Fruit fly (Drosophila melanogaster) whole organism, embryonic: ENCODE data around the gene CCDC53.

ENCODE experiments used
- Abd-B ChIP-seq: fragments of 200-800 bp; sonication (Bioruptor generic); optimal IDR thresholded peaks from 2 replicates; lab custom pipeline; 2018; ENCODE audit warnings: missing biosample characterization, mild to moderate bottlenecking, missing genetic modification characterization, moderate library complexity
- B-H1 ChIP-seq: fragments of 200-800 bp; sonication (Bioruptor generic); IDR thresholded peaks from 3 replicates; pipeline ENCODE4 v1.3.6; 2022; ENCODE audit warnings: missing biosample characterization, missing genetic modification characterization
- CG12104 ChIP-seq: fragments of 200-800 bp; sonication (Bioruptor generic); optimal IDR thresholded peaks from 3 replicates; lab custom pipeline; 2016; ENCODE audit warnings: missing biosample characterization, missing genetic modification characterization
- CG12299 ChIP-seq: fragments of 200-800 bp; sonication (Bioruptor generic); optimal IDR thresholded peaks from 2 replicates; lab custom pipeline; 2018; ENCODE audit warnings: missing biosample characterization, mild to moderate bottlenecking, missing genetic modification characterization
- CG12659 ChIP-seq: fragments of 200-800 bp; sonication (Bioruptor generic); optimal IDR thresholded peaks from 3 replicates; lab custom pipeline; 2017; ENCODE audit warnings: mild to moderate bottlenecking, missing biosample characterization, missing genetic modification reagents, missing genetic modification characterization
- CG15011 ChIP-seq: fragments of 200-800 bp; sonication (Bioruptor generic); optimal IDR thresholded peaks from 3 replicates; lab custom pipeline; 2018; ENCODE audit warnings: missing biosample characterization, mild to moderate bottlenecking, missing genetic modification characterization
- CG15601 ChIP-seq: fragments of 200-800 bp; sonication (Bioruptor generic); optimal IDR thresholded peaks from 3 replicates; lab custom pipeline; 2019; ENCODE audit warnings: missing biosample characterization, mild to moderate bottlenecking, missing genetic modification characterization, moderate library complexity
- CG1602 ChIP-seq: fragments of 200-800 bp; sonication (Bioruptor generic); optimal IDR thresholded peaks from 3 replicates; lab custom pipeline; 2016; ENCODE audit warnings: missing biosample characterization, missing genetic modification characterization
- CG1603 ChIP-seq: fragments of 200-800 bp; sonication (Bioruptor generic); optimal IDR thresholded peaks from 2 replicates; lab custom pipeline; 2019; ENCODE audit warnings: missing biosample characterization, mild to moderate bottlenecking, missing genetic modification characterization, moderate library complexity
- CG18011 ChIP-seq: fragments of 200-800 bp; sonication (Bioruptor generic); optimal IDR thresholded peaks from 2 replicates; lab custom pipeline; 2017; ENCODE audit warnings: missing biosample characterization, missing genetic modification characterization, mild to moderate bottlenecking, moderate library complexity, missing genotype
- CG1832 ChIP-seq: fragments of 200-800 bp; sonication (Bioruptor generic); optimal IDR thresholded peaks from 2 replicates; lab custom pipeline; 2017; ENCODE audit warnings: missing biosample characterization, mild to moderate bottlenecking, missing genetic modification characterization, inconsistent platforms
- CG18619 ChIP-seq: fragments of 200-800 bp; sonication (Bioruptor generic); optimal IDR thresholded peaks from 3 replicates; lab custom pipeline; 2017; ENCODE audit warnings: missing biosample characterization, mild to moderate bottlenecking, missing genetic modification characterization
- CG2712 ChIP-seq: fragments of 200-800 bp; optimal IDR thresholded peaks from 3 replicates; lab custom pipeline; 2019; ENCODE audit warnings: missing biosample characterization, mild to moderate bottlenecking, missing genetic modification characterization, moderate library complexity
- CG30020 ChIP-seq: fragments of 200-800 bp; optimal IDR thresholded peaks from 2 replicates; lab custom pipeline; 2019; ENCODE audit warnings: missing biosample characterization, mild to moderate bottlenecking, missing genetic modification characterization, moderate library complexity
- CG30431 ChIP-seq: fragments of 200-800 bp; sonication (Bioruptor generic); optimal IDR thresholded peaks from 2 replicates; lab custom pipeline; 2017; ENCODE audit warnings: missing biosample characterization, missing genetic modification characterization
- CG33213 ChIP-seq: fragments of 200-800 bp; sonication (Bioruptor generic); optimal IDR thresholded peaks from 3 replicates; lab custom pipeline; 2016; ENCODE audit warnings: missing biosample characterization, missing genetic modification characterization
- CG4328 ChIP-seq: fragments of 200-800 bp; sonication (Bioruptor generic); optimal IDR thresholded peaks from 3 replicates; lab custom pipeline; 2017; ENCODE audit warnings: missing biosample characterization, missing genetic modification reagents, missing genetic modification characterization
- CG6765 ChIP-seq: fragments of 200-800 bp; sonication (Bioruptor generic); optimal IDR thresholded peaks from 3 replicates; lab custom pipeline; 2017; ENCODE audit warnings: missing biosample characterization, mild to moderate bottlenecking, missing genetic modification characterization
- CG8478 ChIP-seq: fragments of >200 bp; optimal IDR thresholded peaks from 2 replicates; lab custom pipeline; 2018
- CG9932 ChIP-seq: fragments of 200-800 bp; sonication (Bioruptor generic); IDR thresholded peaks from 2 replicates; pipeline ENCODE4 v1.3.6; 2022; ENCODE audit warnings: missing biosample characterization, missing genetic modification characterization
- CkIIα-i1 ChIP-seq: fragments of 200-800 bp; sonication (Bioruptor generic); IDR thresholded peaks from 2 replicates; pipeline ENCODE4 v1.3.6; 2022; ENCODE audit warnings: missing biosample characterization, missing genetic modification characterization
- Drgx ChIP-seq: fragments of 200-800 bp; sonication (Bioruptor generic); IDR thresholded peaks from 2 replicates; pipeline ENCODE4 v1.3.6; 2022; ENCODE audit warnings: missing biosample characterization, missing genetic modification characterization
- ERR ChIP-seq: fragments of 200-800 bp; sonication (Bioruptor generic); optimal IDR thresholded peaks from 2 replicates; lab custom pipeline; 2016; ENCODE audit warnings: missing biosample characterization, missing genetic modification characterization
- Hey ChIP-seq: fragments of 200-800 bp; sonication (Bioruptor generic); optimal IDR thresholded peaks from 3 replicates; lab custom pipeline; 2018; ENCODE audit warnings: missing biosample characterization, mild to moderate bottlenecking, missing genetic modification characterization
- Hmr ChIP-seq: fragments of 200-800 bp; sonication (Bioruptor generic); optimal IDR thresholded peaks from 3 replicates; lab custom pipeline; 2017; ENCODE audit warnings: mild to moderate bottlenecking, missing biosample characterization, missing genetic modification reagents, missing genetic modification characterization
- Hsf ChIP-seq: fragments of 200-800 bp; sonication (Bioruptor generic); optimal IDR thresholded peaks from 3 replicates; lab custom pipeline; 2016; ENCODE audit warnings: missing biosample characterization, missing genetic modification characterization
- Jarid2 ChIP-seq: fragments of 200-800 bp; sonication (Bioruptor generic); optimal IDR thresholded peaks from 3 replicates; lab custom pipeline; 2017; ENCODE audit warnings: mild to moderate bottlenecking, missing biosample characterization, missing genetic modification reagents, missing genetic modification characterization
- Lpt ChIP-seq: fragments of >200 bp; optimal IDR thresholded peaks from 2 replicates; lab custom pipeline; 2018; ENCODE audit warnings: missing biosample characterization, missing genetic modification characterization
- Sox102F ChIP-seq: fragments of 200-800 bp; sonication (Bioruptor generic); optimal IDR thresholded peaks from 2 replicates; lab custom pipeline; 2018; ENCODE audit warnings: missing biosample characterization, mild to moderate bottlenecking, missing genetic modification characterization, moderate library complexity
- Sry-δ ChIP-seq: fragments of 200-800 bp; sonication (Bioruptor generic); optimal IDR thresholded peaks from 2 replicates; lab custom pipeline; 2016; ENCODE audit warnings: missing biosample characterization, missing genetic modification characterization
- Vsx1 ChIP-seq: fragments of 200-800 bp; sonication (Bioruptor generic); optimal IDR thresholded peaks from 2 replicates; lab custom pipeline; 2017; ENCODE audit warnings: missing biosample characterization, mild to moderate bottlenecking, missing genetic modification characterization, missing genetic modification reagents
- bsh ChIP-seq, 2 experiments: fragments of 200-800 bp; sonication (Bioruptor generic); optimal IDR thresholded peaks; 2 replicates each; lab custom pipeline; 2017 to 2018; ENCODE audit warnings: mild to moderate bottlenecking in 2 of 2, missing biosample characterization in 2 of 2, missing genetic modification characterization in 2 of 2, moderate library complexity in 1 of 2
- cg ChIP-seq: fragments of 200-800 bp; sonication (Bioruptor generic); optimal IDR thresholded peaks from 3 replicates; lab custom pipeline; 2019; ENCODE audit warnings: missing biosample characterization, mild to moderate bottlenecking, missing genetic modification characterization, moderate library complexity
- dan ChIP-seq: fragments of 200-800 bp; sonication (Bioruptor generic); IDR thresholded peaks from 2 replicates; pipeline ENCODE4 v1.3.6; 2022; ENCODE audit warnings: missing biosample characterization, missing genetic modification characterization
- disco-r ChIP-seq: fragments of 200-800 bp; sonication (Bioruptor generic); optimal IDR thresholded peaks from 2 replicates; lab custom pipeline; 2016; ENCODE audit warnings: missing biosample characterization, missing genetic modification characterization
- esg ChIP-seq: fragments of 200-800 bp; sonication (Bioruptor generic); conservative IDR thresholded peaks from 2 replicates; pipeline ENCODE4 v1.3.6; 2022; ENCODE audit warnings: missing biosample characterization, missing genetic modification characterization
- fd102C ChIP-seq: fragments of 200-800 bp; sonication (Bioruptor generic); optimal IDR thresholded peaks from 2 replicates; lab custom pipeline; 2018; ENCODE audit warnings: missing biosample characterization, mild to moderate bottlenecking, missing genetic modification characterization, moderate library complexity
- fd96Cb ChIP-seq: fragments of 200-800 bp; sonication (Bioruptor generic); optimal IDR thresholded peaks from 2 replicates; lab custom pipeline; 2018; ENCODE audit warnings: missing biosample characterization, mild to moderate bottlenecking, missing genetic modification characterization, moderate library complexity
- fru ChIP-seq: fragments of >200 bp; optimal IDR thresholded peaks from 2 replicates; lab custom pipeline; 2017
- grn ChIP-seq: fragments of 200-800 bp; sonication (Bioruptor generic); optimal IDR thresholded peaks from 3 replicates; lab custom pipeline; 2017; ENCODE audit warnings: missing biosample characterization, missing genetic modification characterization
- luna ChIP-seq: fragments of 200-800 bp; sonication (Bioruptor generic); optimal IDR thresholded peaks from 2 replicates; lab custom pipeline; 2016; ENCODE audit warnings: missing biosample characterization, missing genetic modification characterization
- maf-S ChIP-seq: fragments of 200-800 bp; sonication (Bioruptor generic); optimal IDR thresholded peaks from 2 replicates; lab custom pipeline; 2016; ENCODE audit warnings: missing biosample characterization, missing genetic modification characterization
- pb ChIP-seq: fragments of 200-800 bp; sonication (Bioruptor generic); optimal IDR thresholded peaks from 3 replicates; lab custom pipeline; 2016; ENCODE audit warnings: missing biosample characterization, missing genetic modification characterization
- pum ChIP-seq: fragments of 200-800 bp; sonication (Bioruptor generic); optimal IDR thresholded peaks from 2 replicates; lab custom pipeline; 2016; ENCODE audit warnings: missing biosample characterization, missing genetic modification characterization
- tll ChIP-seq, 2 experiments: fragments of 200-800 bp in 1 of 2; fragments of >200 bp in 1 of 2; sonication (Bioruptor generic) in 1 of 2; optimal IDR thresholded peaks; 2 replicates each; lab custom pipeline; 2017 to 2019; ENCODE audit warnings: missing biosample characterization in 2 of 2, missing genetic modification characterization in 2 of 2, mild to moderate bottlenecking in 1 of 2, moderate library complexity in 1 of 2
- twi ChIP-seq: fragments of 200-800 bp; optimal IDR thresholded peaks from 2 replicates; lab custom pipeline; 2019; ENCODE audit warnings: missing biosample characterization, mild to moderate bottlenecking, missing genetic modification characterization, moderate library complexity
- usp ChIP-seq: fragments of >200 bp; optimal IDR thresholded peaks from 2 replicates; lab custom pipeline; 2017; ENCODE audit warnings: missing biosample characterization, missing genetic modification characterization
- wor ChIP-seq: fragments of 200-800 bp; sonication (Bioruptor generic); IDR thresholded peaks from 2 replicates; pipeline ENCODE4 v1.3.6; 2022; ENCODE audit warnings: missing biosample characterization, missing genetic modification characterization
- z ChIP-seq: fragments of 200-800 bp; sonication (Bioruptor generic); IDR thresholded peaks from 3 replicates; pipeline ENCODE4 v1.3.6; 2022; ENCODE audit warnings: missing biosample characterization, missing genetic modification characterization

CCDC53 gene

dm6 chr2L:7993984-7994854 is 46.7 kb upstream of the CCDC53 start, which contains the start of gene pes (continued):
- peak; percentile 92 for TF ChIP-seq CG12659 (GFP tag; lab: Kevin White, UChicago)
- peak; percentile 92 for TF ChIP-seq cg
- peak; percentile 59 for TF ChIP-seq CG33213
- TF ChIP-seq CG12299 (tag; lab: Kevin White, UChicago): peak; percentile 81
- peak; percentile 83 for TF ChIP-seq CG30431 (GFP tag; lab: Kevin White, UChicago)
- peak; percentile 89 for TF ChIP-seq CG2712
- TF ChIP-seq CG12104 (GFP tag; lab: Kevin White, UChicago): peak; percentile 85
- TF ChIP-seq bsh (GFP tag; optimal IDR thresholded peaks at IDR 0.05; lab: Kevin White, UChicago): peak; percentile 8 to 86
- TF ChIP-seq B-H1: peak; percentile 86
- no peak for TF ChIP-seq CG18011 (GFP tag; lab: Kevin White, UChicago)
- no peak for TF ChIP-seq Vsx1 (GFP tag; lab: Kevin White, UChicago)
- no peak for TF ChIP-seq fd102C (GFP tag; lab: Kevin White, UChicago)
- peak; percentile 84 for TF ChIP-seq CG15601
- peak; percentile 74 for TF ChIP-seq maf-S (GFP tag; lab: Kevin White, UChicago)
- TF ChIP-seq Hsf: peak; percentile 94
- no peak for TF ChIP-seq usp
- peak; percentile 16 for TF ChIP-seq Hmr (GFP tag; lab: Kevin White, UChicago)
- TF ChIP-seq Lpt: no peak
- peak; percentile 70 for TF ChIP-seq CG1602 (GFP tag; lab: Kevin White, UChicago)
- peak; percentile 94 for TF ChIP-seq CG4328
- no peak for TF ChIP-seq fru (lab: Kevin White, UChicago)
- TF ChIP-seq CG8478 (lab: Kevin White, UChicago): no peak
- TF ChIP-seq tll (GFP tag; optimal IDR thresholded peaks at IDR 0.05; lab: Kevin White, UChicago): peak; percentile 55 to 59
- TF ChIP-seq Abd-B (GFP tag; lab: Kevin White, UChicago): peak; percentile 95
- peak; percentile 65 for TF ChIP-seq twi
- TF ChIP-seq z: no peak
- peak; percentile 88 for TF ChIP-seq pum (GFP tag; lab: Kevin White, UChicago)
- peak; percentile 94 for TF ChIP-seq Drgx (GFP tag; lab: Robert Waterston, UW)
- TF ChIP-seq wor (GFP tag; lab: Robert Waterston, UW): peak; percentile 90
- TF ChIP-seq Sry-δ (GFP tag; lab: Kevin White, UChicago): peak; percentile 31
- peak; percentile 81 for TF ChIP-seq CG9932
- peak; percentile 88 for TF ChIP-seq Sox102F
- TF ChIP-seq CG15011 (GFP tag; lab: Kevin White, UChicago): peak; percentile 89
- peak; percentile 81 for TF ChIP-seq grn (GFP tag; lab: Kevin White, UChicago)
- peak; percentile 76 for TF ChIP-seq esg
- peak; percentile 46 for TF ChIP-seq CG1603 (tag; lab: Kevin White, UChicago)
- TF ChIP-seq CkIIα-i1 (GFP tag; lab: Robert Waterston, UW): peak; percentile 50; the same call in 1 of the 2 replicates
- TF ChIP-seq ERR (GFP tag; lab: Kevin White, UChicago): peak; percentile 64
- peak; percentile 92 for TF ChIP-seq CG6765 (GFP tag; lab: Kevin White, UChicago)
- no peak for TF ChIP-seq disco-r (GFP tag; lab: Kevin White, UChicago)
- TF ChIP-seq fd96Cb: peak; percentile 89
- peak; percentile 83 for TF ChIP-seq pb (GFP tag; lab: Kevin White, UChicago)
- TF ChIP-seq CG18619 (GFP tag; lab: Kevin White, UChicago): peak; percentile 87
- peak; percentile 88; the same call in 1 of the 2 replicates for TF ChIP-seq dan (GFP tag; lab: Robert Waterston, UW)
- no peak for TF ChIP-seq luna (GFP tag; lab: Kevin White, UChicago)
- TF ChIP-seq Hey (tag; lab: Kevin White, UChicago): peak; percentile 41
- TF ChIP-seq Jarid2 (GFP tag; lab: Kevin White, UChicago): peak; percentile 95
- peak; percentile 75 for TF ChIP-seq CG1832 (GFP tag; lab: Kevin White, UChicago)
- TF ChIP-seq CG30020 (tag; lab: Kevin White, UChicago): peak; percentile 51
